Worm (Caenorhabditis elegans) whole organism, early embryonic: ENCODE measurements around the gene Y57G11C.1130.

Experiments
- aly-1 ChIP-seq: sonication (generic microtip); optimal IDR thresholded peaks from 2 replicates; lab custom pipeline; 2016; ENCODE audit warnings: missing genetic modification characterization, missing compliant biosample characterization
- ama-1 ChIP-seq: fragments of 150-350 bp; optimal IDR thresholded peaks from 2 replicates; lab custom pipeline; 2014
- ceh-13 ChIP-seq: fragments of 200-800 bp; sonication (Bioruptor generic); optimal IDR thresholded peaks from 2 replicates; lab custom pipeline; 2018; ENCODE audit warnings: mild to moderate bottlenecking, missing genetic modification characterization, missing compliant biosample characterization
- ceh-36 ChIP-seq: sonication (generic microtip); optimal IDR thresholded peaks from 2 replicates; lab custom pipeline; 2016; ENCODE audit warnings: missing genetic modification characterization, inconsistent platforms, missing compliant biosample characterization
- hmbx-1 ChIP-seq: sonication (generic microtip); optimal IDR thresholded peaks from 2 replicates; lab custom pipeline; 2016; ENCODE audit warnings: mild to moderate bottlenecking, missing genetic modification characterization, missing compliant biosample characterization
- hnd-1 ChIP-seq: sonication (generic microtip); optimal IDR thresholded peaks from 2 replicates; lab custom pipeline; 2016; ENCODE audit warnings: missing genetic modification characterization, missing compliant biosample characterization
- scrt-1 ChIP-seq: fragments of 200-800 bp; sonication (Bioruptor generic); IDR thresholded peaks from 2 replicates; pipeline ENCODE4 v1.3.6; 2022; ENCODE audit warnings: missing genetic modification characterization, missing compliant biosample characterization
- sea-1 ChIP-seq: fragments of 200-800 bp; sonication (Bioruptor generic); conservative IDR thresholded peaks from 2 replicates; pipeline ENCODE4 v1.3.6; 2022; ENCODE audit warnings: missing genetic modification characterization, missing compliant biosample characterization
- tbx-37 ChIP-seq: fragments of 200-800 bp; sonication (Bioruptor generic); conservative IDR thresholded peaks from 2 replicates; pipeline ENCODE4 v1.3.6; 2022; ENCODE audit warnings: missing genetic modification reagents, missing genetic modification characterization, missing compliant biosample characterization

DNA sequence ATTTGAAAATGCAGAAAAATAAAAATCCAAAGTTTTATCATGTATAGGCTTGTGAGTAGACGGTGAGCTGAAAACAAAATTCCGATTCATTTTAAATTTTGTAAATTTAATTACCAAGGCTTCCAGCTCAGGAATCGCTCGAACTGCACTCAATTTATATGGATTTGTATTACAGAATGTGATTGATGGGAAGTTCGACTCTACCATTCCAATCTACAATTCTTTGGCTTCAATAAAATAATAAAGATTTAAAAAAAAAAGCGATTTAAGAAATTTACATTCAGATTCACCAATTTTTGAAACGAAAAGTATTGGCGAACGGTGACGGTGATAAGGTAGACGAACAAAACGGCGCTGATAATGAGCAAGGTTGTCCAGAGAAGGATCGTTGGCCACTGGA is 11.6 kb upstream of the Y57G11C.1130 start:
- TF ChIP-seq tbx-37 = no peak
- TF ChIP-seq ama-1 (lab: Kevin White, UChicago) = no peak
- TF ChIP-seq sea-1 (GFP tag; lab: Robert Waterston, UW) = no peak
- no peak for TF ChIP-seq ceh-36 (tag; lab: Kevin White, UChicago)
- TF ChIP-seq ceh-13 (GFP tag; lab: Kevin White, UChicago) = no peak
- TF ChIP-seq aly-1 (tag; lab: Kevin White, UChicago) = no peak
- no peak for TF ChIP-seq scrt-1 (GFP tag; lab: Robert Waterston, UW)
- TF ChIP-seq hnd-1 (tag; lab: Kevin White, UChicago) = no peak
- no peak for TF ChIP-seq hmbx-1
